Worm (Caenorhabditis elegans): ENCODE measurements around the gene dyf-3.

- no peak for TF ChIP-seq nhr-11 (tag; optimal IDR thresholded peaks at IDR 0.05)
- no peak for TF ChIP-seq ceh-16 (tag; optimal IDR thresholded peaks at IDR 0.05)
- no peak for TF ChIP-seq elt-1 (tag; optimal IDR thresholded peaks at IDR 0.05)
- no peak for TF ChIP-seq nhr-12 (tag; optimal IDR thresholded peaks at IDR 0.05)
- no peak for TF ChIP-seq ztf-11 (tag; optimal IDR thresholded peaks at IDR 0.05)
- TF ChIP-seq skn-1 (tag; optimal IDR thresholded peaks at IDR 0.05): no peak
- no peak for TF ChIP-seq blmp-1 (tag; optimal IDR thresholded peaks at IDR 0.05; ENCODE audit: insufficient read depth)
- TF ChIP-seq dmd-4 (tag; optimal IDR thresholded peaks at IDR 0.05): no peak
- no peak for TF ChIP-seq fos-1 (tag; optimal IDR thresholded peaks at IDR 0.05)
- TF ChIP-seq mdl-1 (tag; optimal IDR thresholded peaks at IDR 0.05): no peak
- TF ChIP-seq sma-3 (GFP tag; optimal IDR thresholded peaks at IDR 0.05): no peak
- no peak for TF ChIP-seq lin-39 (tag; optimal IDR thresholded peaks at IDR 0.05)
- no peak for TF ChIP-seq lin-11 (tag; optimal IDR thresholded peaks at IDR 0.05)
- no peak for TF ChIP-seq sem-4 (tag; optimal IDR thresholded peaks at IDR 0.05)
Measured at ce11 chrIV:3395581-3395980, 3.5 kb downstream of the dyf-3 start, which contains the start of gene C04C3.14.

Measured in whole organism, L2 larva.